Fruit fly (Drosophila melanogaster) whole organism, embryonic: ENCODE results near the gene wg.

Experiments used
- Asciz ChIP-seq: fragments of 200-800 bp; sonication (Bioruptor generic); optimal IDR thresholded peaks from 2 replicates; lab custom pipeline; 2017; ENCODE audit warnings: missing biosample characterization, mild to moderate bottlenecking, missing genetic modification characterization, missing genetic modification reagents
- CG10366 ChIP-seq: fragments of 200-800 bp; sonication (Bioruptor generic); IDR thresholded peaks from 2 replicates; pipeline ENCODE4 v1.3.6; 2022; ENCODE audit warnings: missing biosample characterization, missing genetic modification characterization
- CG10462 ChIP-seq: fragments of 200-800 bp; sonication (Bioruptor generic); optimal IDR thresholded peaks from 2 replicates; lab custom pipeline; 2016; ENCODE audit warnings: missing biosample characterization, missing genetic modification characterization
- CG10565 ChIP-seq: fragments of 200-800 bp; sonication (Bioruptor generic); optimal IDR thresholded peaks from 3 replicates; lab custom pipeline; 2016; ENCODE audit warnings: missing biosample characterization, mild to moderate bottlenecking, missing genetic modification characterization
- CG10979 ChIP-seq: fragments of 200-800 bp; sonication (Bioruptor generic); optimal IDR thresholded peaks from 2 replicates; lab custom pipeline; 2018; ENCODE audit warnings: missing biosample characterization, mild to moderate bottlenecking, missing genetic modification characterization, moderate library complexity
- CG11247 ChIP-seq: fragments of 200-800 bp; sonication (Bioruptor generic); IDR thresholded peaks from 2 replicates; pipeline ENCODE4 v1.3.6; 2022; ENCODE audit warnings: missing biosample characterization, missing genetic modification characterization
- CG12299 ChIP-seq: fragments of 200-800 bp; sonication (Bioruptor generic); optimal IDR thresholded peaks from 2 replicates; lab custom pipeline; 2018; ENCODE audit warnings: missing biosample characterization, mild to moderate bottlenecking, missing genetic modification characterization
- CG12769 ChIP-seq: fragments of 200-800 bp; sonication (Bioruptor generic); optimal IDR thresholded peaks from 2 replicates; lab custom pipeline; 2019; ENCODE audit warnings: missing biosample characterization, mild to moderate bottlenecking, missing genetic modification characterization, moderate library complexity
- CG12942 ChIP-seq: fragments of 200-800 bp; sonication (Bioruptor generic); optimal IDR thresholded peaks from 3 replicates; lab custom pipeline; 2016; ENCODE audit warnings: missing biosample characterization, missing genetic modification characterization
- CG13894 ChIP-seq: fragments of 200-800 bp; sonication (Bioruptor generic); optimal IDR thresholded peaks from 3 replicates; lab custom pipeline; 2018; ENCODE audit warnings: missing biosample characterization, mild to moderate bottlenecking, missing genetic modification characterization, moderate library complexity
- CG14050 ChIP-seq: fragments of 200-800 bp; sonication (Bioruptor generic); IDR thresholded peaks from 3 replicates; pipeline ENCODE4 v1.3.6; 2022; ENCODE audit warnings: missing biosample characterization, missing genetic modification characterization
- CG14441 ChIP-seq: fragments of 200-800 bp; sonication (Bioruptor generic); IDR thresholded peaks from 2 replicates; pipeline ENCODE4 v1.3.6; 2022; ENCODE audit warnings: missing biosample characterization, missing genetic modification characterization
- CG14667 ChIP-seq: fragments of 200-800 bp; sonication (Bioruptor generic); IDR thresholded peaks from 2 replicates; pipeline ENCODE4 v1.3.6; 2022; ENCODE audit warnings: missing biosample characterization, missing genetic modification characterization
- CG1647 ChIP-seq: fragments of 200-800 bp; sonication (Bioruptor generic); optimal IDR thresholded peaks from 3 replicates; lab custom pipeline; 2016; ENCODE audit warnings: missing biosample characterization, missing genetic modification characterization
- CG18599 ChIP-seq: fragments of 200-800 bp; sonication (Bioruptor generic); optimal IDR thresholded peaks from 3 replicates; lab custom pipeline; 2017; ENCODE audit warnings: missing biosample characterization, missing genetic modification characterization, mild to moderate bottlenecking, moderate library complexity, missing genetic modification reagents
- CG2129 ChIP-seq: fragments of 200-800 bp; sonication (Bioruptor generic); IDR thresholded peaks from 2 replicates; pipeline ENCODE4 v1.3.6; 2022; ENCODE audit warnings: missing biosample characterization, missing genetic modification characterization; ENCODE audit not compliant: partially characterized antibody
- CG31224 ChIP-seq: fragments of 200-800 bp; sonication (Bioruptor generic); IDR thresholded peaks from 2 replicates; pipeline ENCODE4 v1.3.6; 2022; ENCODE audit warnings: missing biosample characterization, missing genetic modification characterization
- CG3163 ChIP-seq: fragments of 200-800 bp; sonication (Bioruptor generic); optimal IDR thresholded peaks from 3 replicates; lab custom pipeline; 2016; ENCODE audit warnings: missing biosample characterization, missing genetic modification characterization
- CG6254 ChIP-seq: fragments of 200-800 bp; sonication (Bioruptor generic); optimal IDR thresholded peaks from 3 replicates; lab custom pipeline; 2017; ENCODE audit warnings: mild to moderate bottlenecking, missing biosample characterization, missing genetic modification reagents, missing genetic modification characterization
- CG7745 ChIP-seq: fragments of 200-800 bp; sonication (Bioruptor generic); optimal IDR thresholded peaks from 2 replicates; lab custom pipeline; 2018; ENCODE audit warnings: missing biosample characterization, mild to moderate bottlenecking, missing genetic modification characterization, moderate library complexity
- CG7839 ChIP-seq: fragments of 200-800 bp; sonication (Bioruptor generic); optimal IDR thresholded peaks from 3 replicates; lab custom pipeline; 2018; ENCODE audit warnings: missing biosample characterization, mild to moderate bottlenecking, missing genetic modification characterization, moderate library complexity
- CG8478 ChIP-seq: fragments of >200 bp; optimal IDR thresholded peaks from 2 replicates; lab custom pipeline; 2018
- CHES-1-like ChIP-seq: fragments of 200-800 bp; sonication (Bioruptor generic); optimal IDR thresholded peaks from 2 replicates; lab custom pipeline; 2016; ENCODE audit warnings: missing biosample characterization, missing genetic modification characterization
- Dad ChIP-seq: fragments of 200-800 bp; sonication (Bioruptor generic); optimal IDR thresholded peaks from 3 replicates; lab custom pipeline; 2016; ENCODE audit warnings: missing biosample characterization, missing genetic modification characterization
- Dek ChIP-seq: fragments of 200-800 bp; sonication (Bioruptor generic); optimal IDR thresholded peaks from 3 replicates; lab custom pipeline; 2019; ENCODE audit warnings: missing biosample characterization, mild to moderate bottlenecking, missing genetic modification characterization, moderate library complexity
- Dip3 ChIP-seq: fragments of 200-800 bp; sonication (Bioruptor generic); optimal IDR thresholded peaks from 3 replicates; lab custom pipeline; 2016; ENCODE audit warnings: missing biosample characterization, missing genetic modification characterization
- H2.0 ChIP-seq: fragments of 200-800 bp; sonication (Bioruptor generic); IDR thresholded peaks from 2 replicates; pipeline ENCODE4 v1.3.6; 2022; ENCODE audit warnings: missing biosample characterization, missing genetic modification characterization
- Hand ChIP-seq: fragments of 200-800 bp; sonication (Bioruptor generic); optimal IDR thresholded peaks from 2 replicates; lab custom pipeline; 2017; ENCODE audit warnings: mild to moderate bottlenecking, missing biosample characterization, missing genetic modification reagents, missing genetic modification characterization
- Hr78 ChIP-seq, 2 experiments: fragments of 200-800 bp in 1 of 2; fragments of >200 bp in 1 of 2; sonication (Bioruptor generic) in 1 of 2; optimal IDR thresholded peaks; 2 replicates each; lab custom pipeline; 2017 to 2019; ENCODE audit warnings: missing biosample characterization in 2 of 2, missing genetic modification characterization in 2 of 2, mild to moderate bottlenecking in 1 of 2, moderate library complexity in 1 of 2
- MESR4 ChIP-seq: fragments of 200-800 bp; sonication (Bioruptor generic); optimal IDR thresholded peaks from 2 replicates; lab custom pipeline; 2018; ENCODE audit warnings: missing biosample characterization, mild to moderate bottlenecking, missing genetic modification characterization, moderate library complexity
- Mad ChIP-seq: fragments of 200-800 bp; sonication (Bioruptor generic); optimal IDR thresholded peaks from 2 replicates; lab custom pipeline; 2016; ENCODE audit warnings: missing biosample characterization, missing genetic modification characterization
- NC2α ChIP-seq: fragments of 200-800 bp; sonication (Bioruptor generic); optimal IDR thresholded peaks from 2 replicates; lab custom pipeline; 2016; ENCODE audit warnings: missing biosample characterization, missing genetic modification characterization
- NfI ChIP-seq: fragments of 200-800 bp; sonication (Bioruptor generic); optimal IDR thresholded peaks from 3 replicates; lab custom pipeline; 2018; ENCODE audit warnings: missing biosample characterization, mild to moderate bottlenecking, missing genetic modification characterization, moderate library complexity
- Oaz ChIP-seq: fragments of 200-800 bp; sonication (Bioruptor generic); IDR thresholded peaks from 2 replicates; pipeline ENCODE4 v1.3.6; 2022; ENCODE audit warnings: missing biosample characterization, missing genetic modification characterization
- Poxn ChIP-seq: fragments of 200-800 bp; sonication (Bioruptor generic); IDR thresholded peaks from 2 replicates; pipeline ENCODE4 v1.3.6; 2022; ENCODE audit warnings: missing biosample characterization, missing genetic modification characterization
- Sox100B ChIP-seq: fragments of 200-800 bp; sonication (Bioruptor generic); optimal IDR thresholded peaks from 3 replicates; lab custom pipeline; 2018; ENCODE audit warnings: missing biosample characterization, mild to moderate bottlenecking, missing genetic modification characterization
- Xbp1 ChIP-seq: fragments of 200-800 bp; sonication (Bioruptor generic); optimal IDR thresholded peaks from 3 replicates; lab custom pipeline; 2016; ENCODE audit warnings: missing biosample characterization, mild to moderate bottlenecking, missing genetic modification characterization
- bab2 ChIP-seq: fragments of 200-800 bp; sonication (Bioruptor generic); optimal IDR thresholded peaks from 2 replicates; lab custom pipeline; 2016; ENCODE audit warnings: missing biosample characterization, missing genetic modification characterization
- btn ChIP-seq: fragments of 200-800 bp; sonication (Bioruptor generic); optimal IDR thresholded peaks from 2 replicates; lab custom pipeline; 2016; ENCODE audit warnings: missing biosample characterization, missing genetic modification characterization
- chinmo ChIP-seq: fragments of 200-800 bp; sonication (Bioruptor generic); IDR thresholded peaks from 4 replicates; pipeline ENCODE4 v1.3.6; 2022; ENCODE audit warnings: missing biosample characterization, missing genetic modification characterization; ENCODE audit not compliant: partially characterized antibody
- dpn ChIP-seq, 2 experiments: fragments of 200-800 bp; sonication (Bioruptor generic); optimal IDR thresholded peaks; 3 replicates each; lab custom pipeline; 2016; ENCODE audit warnings: missing biosample characterization in 2 of 2, missing genetic modification characterization in 2 of 2
- ftz-f1 ChIP-seq: fragments of 200-800 bp; sonication (Bioruptor generic); optimal IDR thresholded peaks from 2 replicates; lab custom pipeline; 2016; ENCODE audit warnings: missing biosample characterization, missing genetic modification characterization
- h ChIP-seq: fragments of >200 bp; optimal IDR thresholded peaks from 2 replicates; lab custom pipeline; 2017
- ind ChIP-seq: fragments of 200-800 bp; sonication (Bioruptor generic); optimal IDR thresholded peaks from 3 replicates; lab custom pipeline; 2016; ENCODE audit warnings: missing biosample characterization, missing genetic modification characterization
- jumu ChIP-seq: fragments of 200-800 bp; sonication (Bioruptor generic); optimal IDR thresholded peaks from 3 replicates; lab custom pipeline; 2016; ENCODE audit warnings: missing biosample characterization, missing genetic modification characterization
- lilli ChIP-seq: fragments of 200-800 bp; sonication (Bioruptor generic); optimal IDR thresholded peaks from 3 replicates; lab custom pipeline; 2016; ENCODE audit warnings: missing biosample characterization, missing genetic modification characterization
- lov ChIP-seq, 2 experiments: fragments of 200-800 bp in 1 of 2; fragments of >200 bp in 1 of 2; sonication (Bioruptor generic) in 1 of 2; IDR thresholded peaks in 1 of 2; optimal IDR thresholded peaks in 1 of 2; 2 replicates in 1 of 2; 3 replicates in 1 of 2; pipeline versions ENCODE4 v1.3.6 to Lab custom; 2017 to 2022; ENCODE audit warnings: missing biosample characterization in 1 of 2, missing genetic modification characterization in 1 of 2
- pita ChIP-seq: fragments of 200-800 bp; sonication (Bioruptor generic); optimal IDR thresholded peaks from 2 replicates; lab custom pipeline; 2017; ENCODE audit warnings: missing biosample characterization, mild to moderate bottlenecking, missing genetic modification characterization
- pum ChIP-seq: fragments of 200-800 bp; sonication (Bioruptor generic); optimal IDR thresholded peaks from 2 replicates; lab custom pipeline; 2016; ENCODE audit warnings: missing biosample characterization, missing genetic modification characterization
- seq ChIP-seq: fragments of 200-800 bp; sonication (Bioruptor generic); IDR thresholded peaks from 2 replicates; pipeline ENCODE4 v1.3.6; 2022; ENCODE audit warnings: missing biosample characterization, missing genetic modification characterization
- sna ChIP-seq: fragments of 200-800 bp; sonication (Bioruptor generic); IDR thresholded peaks from 2 replicates; pipeline ENCODE4 v1.3.6; 2022; ENCODE audit warnings: missing biosample characterization, missing genetic modification characterization; ENCODE audit not compliant: partially characterized antibody

Gene wg

dm6 chr2L:7258105-7258504, 48.9 kb upstream of the wg start (continued):
- TF ChIP-seq CG13894 (tag; lab: Kevin White, UChicago) (no peak), jumu (GFP tag; lab: Kevin White, UChicago) (no peak), CG14050 (GFP tag; lab: Robert Waterston, UW) (peak; percentile 10; the same call in 1 of the 3 replicates), lilli (GFP tag; lab: Kevin White, UChicago) (peak; percentile 35), NC2α (GFP tag; lab: Kevin White, UChicago) (no peak), ind (peak; percentile 31), dpn (GFP tag; optimal IDR thresholded peaks at IDR 0.05; lab: Kevin White, UChicago) (peak; percentile 62 to 66), NfI (peak; percentile 71), Xbp1 (GFP tag; lab: Kevin White, UChicago) (peak; percentile 82), Hand (GFP tag; lab: Kevin White, UChicago) (no peak), CHES-1-like (peak; percentile 7), CG10565 (GFP tag; lab: Kevin White, UChicago) (no peak), H2.0 (peak; percentile 31; the same call in 1 of the 2 replicates), CG1647 (GFP tag; lab: Kevin White, UChicago) (no peak), CG10462 (GFP tag; lab: Kevin White, UChicago) (no peak), CG10979 (tag; lab: Kevin White, UChicago) (no peak), Oaz (GFP tag; lab: Robert Waterston, UW) (peak; percentile 11; the same call in 1 of the 2 replicates), Dek (peak; percentile 13), sna (GFP tag; lab: Robert Waterston, UW) (no peak), CG14667 (no peak), bab2 (GFP tag; lab: Kevin White, UChicago) (peak; percentile 51), CG11247 (GFP tag; lab: Robert Waterston, UW) (0 out of 2 replicates have a peak, but pooled peaks have one; percentile 41), MESR4 (no peak), CG10366 (peak; percentile 55), Dip3 (GFP tag; lab: Kevin White, UChicago) (peak; percentile 1), Mad (GFP tag; lab: Kevin White, UChicago) (peak; percentile 17), pita (GFP tag; lab: Kevin White, UChicago) (peak; percentile 48), h (lab: Kevin White, UChicago) (no peak), CG14441 (GFP tag; lab: Robert Waterston, UW) (peak; percentile 66), Hr78 (GFP tag; optimal IDR thresholded peaks at IDR 0.05; lab: Kevin White, UChicago) (no peak), chinmo (GFP tag; lab: Robert Waterston, UW) (no peak; the same call in 3 of the 4 replicates), CG18599 (GFP tag; lab: Kevin White, UChicago) (no peak), CG8478 (lab: Kevin White, UChicago) (no peak), CG31224 (no peak), CG12942 (peak; percentile 10), ftz-f1 (GFP tag; lab: Kevin White, UChicago) (no peak), lov (optimal IDR thresholded peaks at IDR 0.05; lab: Kevin White, UChicago) (no peak), lov (GFP tag; IDR thresholded peaks at IDR 0.05; lab: Robert Waterston, UW) (no peak), pum (GFP tag; lab: Kevin White, UChicago) (peak; percentile 53), seq (no peak), CG12299 (tag; lab: Kevin White, UChicago) (no peak), Sox100B (GFP tag; lab: Kevin White, UChicago) (no peak), CG2129 (GFP tag; lab: Robert Waterston, UW) (no peak), Poxn (GFP tag; lab: Robert Waterston, UW) (no peak), CG3163 (GFP tag; lab: Kevin White, UChicago) (peak; percentile 9), CG12769 (tag; lab: Kevin White, UChicago) (no peak), btn (GFP tag; lab: Kevin White, UChicago) (no peak), CG7745 (tag; lab: Kevin White, UChicago) (no peak), CG6254 (GFP tag; lab: Kevin White, UChicago) (no peak), Dad (GFP tag; lab: Kevin White, UChicago) (no peak), Asciz (GFP tag; lab: Kevin White, UChicago) (no peak), CG7839 (tag; lab: Kevin White, UChicago) (peak; percentile 67)
